Worm (Caenorhabditis elegans): ENCODE data around the gene wrt-1.

- TF ChIP-seq tbx-2 (tag; optimal IDR thresholded peaks at IDR 0.05) (no peak), hlh-30 (tag; optimal IDR thresholded peaks at IDR 0.05; ENCODE audit: insufficient read depth) (no peak)
These were observed 682 bp downstream of the wrt-1 start for ce11 chrII:7531478-7531877.

All from whole organism, late embryonic.